Worm (Caenorhabditis elegans) whole organism, midembryonic: ENCODE data around the gene tsp-3.

Experiments
- T22C8.4 ChIP-seq: fragments of 200-800 bp; sonication (Bioruptor generic); IDR thresholded peaks from 2 replicates; pipeline ENCODE4 v1.3.6; 2022; ENCODE audit warnings: missing genetic modification characterization, missing compliant biosample characterization
- flt-1 ChIP-seq: fragments of 200-800 bp; sonication (Bioruptor generic); IDR thresholded peaks from 2 replicates; pipeline ENCODE4 v1.3.6; 2022; ENCODE audit warnings: missing genetic modification characterization, missing compliant biosample characterization
- klf-2 ChIP-seq: fragments of 200-800 bp; sonication (Bioruptor generic); conservative IDR thresholded peaks from 2 replicates; pipeline ENCODE4 v1.3.6; 2022; ENCODE audit warnings: missing genetic modification reagents, missing genetic modification characterization, missing compliant biosample characterization
- med-1 ChIP-seq: sonication (generic microtip); optimal IDR thresholded peaks from 2 replicates; lab custom pipeline; 2017; ENCODE audit warnings: missing genetic modification characterization, mild to moderate bottlenecking, missing compliant biosample characterization, antibody characterized with exemption, missing genetic modification reagents; ENCODE audit not compliant: insufficient read depth
- ref-1 ChIP-seq: fragments of 200-800 bp; sonication (Bioruptor generic); conservative IDR thresholded peaks from 2 replicates; pipeline ENCODE4 v1.3.6; 2022; ENCODE audit warnings: missing genetic modification reagents, missing genetic modification characterization, missing compliant biosample characterization
- tab-1 ChIP-seq: fragments of 200-800 bp; sonication (Bioruptor generic); IDR thresholded peaks from 2 replicates; pipeline ENCODE4 v1.3.6; 2022; ENCODE audit warnings: missing genetic modification characterization, missing compliant biosample characterization
- ztf-23 ChIP-seq: fragments of 200-800 bp; sonication (Bioruptor generic); IDR thresholded peaks from 2 replicates; pipeline ENCODE4 v1.3.6; 2022; ENCODE audit warnings: missing genetic modification reagents, missing genetic modification characterization, missing compliant biosample characterization
- ztf-29 ChIP-seq: fragments of 200-800 bp; sonication (Bioruptor generic); IDR thresholded peaks from 2 replicates; pipeline ENCODE4 v1.3.6; 2022; ENCODE audit warnings: missing genetic modification reagents, missing genetic modification characterization, missing compliant biosample characterization

ce11 chrIII:13215682-13216081, 3.2 kb downstream of the tsp-3 start:
- no peak for TF ChIP-seq ztf-23 (GFP tag; lab: Robert Waterston, UW)
- TF ChIP-seq flt-1 (GFP tag; lab: Robert Waterston, UW): no peak
- TF ChIP-seq ztf-29 (GFP tag; lab: Robert Waterston, UW): no peak
- TF ChIP-seq klf-2: no peak
- TF ChIP-seq T22C8.4 (GFP tag; lab: Robert Waterston, UW): no peak
- TF ChIP-seq tab-1 (GFP tag; lab: Robert Waterston, UW): no peak
- no peak for TF ChIP-seq ref-1 (GFP tag; lab: Robert Waterston, UW)
- no peak for TF ChIP-seq med-1
